Worm (Caenorhabditis elegans): ENCODE data around the gene idpp-16.

Gene idpp-16

DNA sequence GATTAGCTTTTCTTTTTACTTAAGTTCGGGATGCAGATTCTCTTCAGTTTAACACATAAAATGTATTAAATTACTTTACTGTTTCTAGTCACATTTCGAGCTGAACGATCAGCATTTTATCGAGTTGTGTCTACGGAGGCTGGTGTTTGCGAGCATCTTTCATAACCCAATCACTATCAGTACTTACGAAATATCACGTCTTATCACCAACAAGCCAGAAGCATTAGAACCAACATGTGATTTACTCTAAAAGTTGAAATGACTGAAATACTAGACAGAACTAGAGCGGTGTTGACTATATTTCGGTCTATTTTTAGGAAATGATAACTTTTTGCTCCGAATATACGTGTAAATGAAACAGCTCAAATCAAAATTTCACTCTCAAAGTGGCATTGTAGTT lies 42.1 kb upstream of the idpp-16 start:
- no peak for TF ChIP-seq rcor-1 (GFP tag; IDR thresholded peaks at IDR 0.05)
- TF ChIP-seq repo-1 (tag; optimal IDR thresholded peaks at IDR 0.05) = no peak
- peak; percentile 88 for TF ChIP-seq cebp-1 (GFP tag; IDR thresholded peaks at IDR 0.05)
- TF ChIP-seq cebp-1 (tag; optimal IDR thresholded peaks at IDR 0.05) = peak; percentile 87
- peak; percentile 47 for TF ChIP-seq nhr-80 (tag; optimal IDR thresholded peaks at IDR 0.05)

DNA sequence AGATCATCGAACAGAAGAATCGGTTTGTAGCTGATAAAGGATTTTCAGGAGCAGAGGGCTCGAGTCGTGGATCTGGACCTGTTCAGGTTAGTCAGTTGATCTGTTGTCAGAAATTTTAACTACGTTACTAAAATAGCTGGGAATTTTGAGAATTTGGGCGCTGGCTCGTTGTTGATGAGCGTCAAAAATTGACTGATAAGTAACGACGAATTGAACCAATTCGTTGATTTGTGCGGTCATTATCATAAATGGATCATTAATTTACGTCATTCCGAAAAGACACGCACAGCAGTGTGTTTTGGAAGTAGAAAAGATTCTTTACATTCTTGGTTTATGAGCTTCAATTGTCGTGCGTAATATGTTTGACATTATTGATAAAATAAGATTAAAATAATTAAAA lies 41.5 kb upstream of the idpp-16 start:
- TF ChIP-seq dpl-1 (GFP tag; optimal IDR thresholded peaks at IDR 0.05) (no peak), F10E7.11 (tag; optimal IDR thresholded peaks at IDR 0.05) (no peak), egl-18 (GFP tag; IDR thresholded peaks at IDR 0.05) (no peak), mcd-1 (GFP tag; IDR thresholded peaks at IDR 0.05) (no peak), D2030.7 (GFP tag; IDR thresholded peaks at IDR 0.05) (no peak), F55B11.4 (tag; optimal IDR thresholded peaks at IDR 0.05; ENCODE audit: borderline replicate concordance, insufficient read depth) (no peak), attf-5 (GFP tag; optimal IDR thresholded peaks at IDR 0.05) (no peak), F57C9.4 (tag; optimal IDR thresholded peaks at IDR 0.05) (no peak), let-526 (GFP tag; IDR thresholded peaks at IDR 0.05) (no peak), dpff-1 (tag; optimal IDR thresholded peaks at IDR 0.05) (no peak), ccch-3 (GFP tag; optimal IDR thresholded peaks at IDR 0.05) (no peak), tbx-9 (tag; optimal IDR thresholded peaks at IDR 0.05; ENCODE audit: borderline replicate concordance) (no peak)

- TF ChIP-seq die-1 (tag; optimal IDR thresholded peaks at IDR 0.05) = no peak
- TF ChIP-seq lin-35 (GFP tag; optimal IDR thresholded peaks at IDR 0.05) = no peak
- TF ChIP-seq let-526 (GFP tag; IDR thresholded peaks at IDR 0.05) = no peak
- no peak for TF ChIP-seq repo-1 (tag; optimal IDR thresholded peaks at IDR 0.05)
- TF ChIP-seq attf-5 (GFP tag; optimal IDR thresholded peaks at IDR 0.05) = no peak
- no peak for TF ChIP-seq bed-1 (GFP tag; IDR thresholded peaks at IDR 0.05)
- no peak for TF ChIP-seq T07F8.4 (tag; optimal IDR thresholded peaks at IDR 0.05)
- TF ChIP-seq F57C9.4 (tag; optimal IDR thresholded peaks at IDR 0.05) = no peak
- TF ChIP-seq dpff-1 (tag; optimal IDR thresholded peaks at IDR 0.05) = no peak
- TF ChIP-seq ztf-25 (GFP tag; IDR thresholded peaks at IDR 0.05) = no peak
- no peak for TF ChIP-seq Y56A3A.18 (GFP tag; IDR thresholded peaks at IDR 0.05)
- no peak for TF ChIP-seq pha-4 (tag; optimal IDR thresholded peaks at IDR 0.05)
- no peak for TF ChIP-seq nhr-120 (GFP tag; IDR thresholded peaks at IDR 0.05)
These were observed 38.9 kb upstream of the idpp-16 start, which contains the start of gene skp-1 for ce11 chrV:11645244-11645643. Gene skp-1 (plus strand): TSS chrV:11645481.

ce11 chrV:11644166-11644565 lies 37.8 kb upstream of the idpp-16 start, which contains the start of gene bir-1:
Gene bir-1 (plus strand): TSS chrV:11644477.
- TF ChIP-seq mel-28 (tag; optimal IDR thresholded peaks at IDR 0.05; ENCODE audit: borderline replicate concordance) (no peak), ets-4 (GFP tag; optimal IDR thresholded peaks at IDR 0.05) (no peak), let-607 (tag; optimal IDR thresholded peaks at IDR 0.05) (no peak), Y67H2A.10 (GFP tag; conservative IDR thresholded peaks at IDR 0.05) (0 out of 2 replicates have a peak, but pooled peaks have one; percentile 23), pha-4 (tag; optimal IDR thresholded peaks at IDR 0.05) (no peak), bed-2 (GFP tag; IDR thresholded peaks at IDR 0.05) (0 out of 2 replicates have a peak, but pooled peaks have one; percentile 61), repo-1 (tag; optimal IDR thresholded peaks at IDR 0.05) (no peak), lag-1 (GFP tag; IDR thresholded peaks at IDR 0.05) (no peak), efl-1 (GFP tag; optimal IDR thresholded peaks at IDR 0.05) (peak; percentile 75), akir-1 (GFP tag; optimal IDR thresholded peaks at IDR 0.05) (no peak), tlf-1 (GFP tag; optimal IDR thresholded peaks at IDR 0.05) (no peak), madf-6 (GFP tag; IDR thresholded peaks at IDR 0.05) (peak; percentile 57; the same call in 1 of the 2 replicates), ama-1 (optimal IDR thresholded peaks at IDR 0.05) (no peak), ama-1 (GFP tag; optimal IDR thresholded peaks at IDR 0.05) (no peak), rec-8 (tag; optimal IDR thresholded peaks at IDR 0.05) (peak in 1 of 2 experiments; percentile 7), ztf-18 (tag; optimal IDR thresholded peaks at IDR 0.05) (peak; percentile 35), attf-3 (GFP tag; conservative IDR thresholded peaks at IDR 0.05) (peak; percentile 22; the same call in 1 of the 2 replicates), cebp-2 (GFP tag; IDR thresholded peaks at IDR 0.05) (no peak), lir-1 (GFP tag; conservative IDR thresholded peaks at IDR 0.05) (no peak), hmg-20 (GFP tag; IDR thresholded peaks at IDR 0.05) (no peak), dpff-1 (tag; optimal IDR thresholded peaks at IDR 0.05) (no peak), D2030.7 (GFP tag; IDR thresholded peaks at IDR 0.05) (peak; percentile 66), hrde-1 (tag; optimal IDR thresholded peaks at IDR 0.05; ENCODE audit: borderline replicate concordance) (no peak)
